Worm (Caenorhabditis elegans) whole organism, L3 larva: Measurements from ENCODE around the gene C45G9.2.
A peak's percentile ranks its signal among the peaks of the same experiment; 100 is the strongest.

Experiments used
- R02D3.7 ChIP-seq: fragments of 150-350 bp; optimal IDR thresholded peaks from 2 replicates; lab custom pipeline; 2014; ENCODE audit warnings: missing biosample characterization, missing genetic modification characterization
- aly-2 ChIP-seq: fragments of 150-350 bp; optimal IDR thresholded peaks from 2 replicates; lab custom pipeline; 2014; ENCODE audit warnings: missing biosample characterization, missing genetic modification characterization
- ama-1 ChIP-seq: fragments of 150-350 bp; optimal IDR thresholded peaks from 2 replicates; lab custom pipeline; 2018
- ceh-16 ChIP-seq: sonication (generic microtip); optimal IDR thresholded peaks from 2 replicates; lab custom pipeline; 2017; ENCODE audit warnings: missing biosample characterization, missing genetic modification characterization
- ceh-28 ChIP-seq: fragments of 150-350 bp; optimal IDR thresholded peaks from 2 replicates; lab custom pipeline; 2014; ENCODE audit warnings: missing biosample characterization, missing genetic modification reagents, missing genetic modification characterization
- ceh-82 ChIP-seq: fragments of 150-350 bp; optimal IDR thresholded peaks from 2 replicates; lab custom pipeline; 2014; ENCODE audit warnings: missing biosample characterization, missing genetic modification characterization
- daf-12 ChIP-seq: fragments of 150-350 bp; optimal IDR thresholded peaks from 2 replicates; lab custom pipeline; 2014; ENCODE audit warnings: missing biosample characterization, missing genetic modification reagents, missing genetic modification characterization
- egl-27 ChIP-seq: sonication (generic microtip); optimal IDR thresholded peaks from 4 replicates; lab custom pipeline; 2017; ENCODE audit warnings: missing biosample characterization, missing genetic modification reagents, missing genetic modification characterization
- egl-5 ChIP-seq: fragments of 150-350 bp; optimal IDR thresholded peaks from 2 replicates; lab custom pipeline; 2017; ENCODE audit warnings: missing biosample characterization, missing genetic modification reagents, missing genetic modification characterization, inconsistent platforms
- elt-1 ChIP-seq: fragments of 150-350 bp; optimal IDR thresholded peaks from 2 replicates; lab custom pipeline; 2014; ENCODE audit warnings: missing biosample characterization, missing genetic modification characterization
- elt-2 ChIP-seq: sonication (generic microtip); optimal IDR thresholded peaks from 2 replicates; lab custom pipeline; 2016; ENCODE audit warnings: missing genetic modification reagents, mild to moderate bottlenecking, missing genetic modification characterization, missing compliant biosample characterization
- elt-3 ChIP-seq, 3 experiments: fragments of 150-350 bp in 1 of 3; sonication (generic microtip) in 2 of 3; optimal IDR thresholded peaks; 2 replicates in 2 of 3; 4 replicates in 1 of 3; lab custom pipeline; 2014 to 2017; ENCODE audit warnings: missing biosample characterization in 3 of 3, missing genetic modification characterization in 3 of 3
- fkh-10 ChIP-seq: sonication (generic microtip); optimal IDR thresholded peaks from 2 replicates; lab custom pipeline; 2017; ENCODE audit warnings: missing biosample characterization, missing genetic modification reagents, missing genetic modification characterization
- hmg-11 ChIP-seq: sonication (generic microtip); optimal IDR thresholded peaks from 2 replicates; lab custom pipeline; 2016; ENCODE audit warnings: missing genetic modification characterization, missing compliant biosample characterization
- jun-1 ChIP-seq: fragments of 150-350 bp; optimal IDR thresholded peaks from 2 replicates; lab custom pipeline; 2014; ENCODE audit warnings: missing biosample characterization, missing genetic modification reagents, missing genetic modification characterization
- lin-15B ChIP-seq: fragments of 150-350 bp; optimal IDR thresholded peaks from 2 replicates; lab custom pipeline; 2014; ENCODE audit warnings: missing biosample characterization, missing genetic modification characterization
- lin-39 ChIP-seq: fragments of 150-350 bp; optimal IDR thresholded peaks from 2 replicates; lab custom pipeline; 2018; ENCODE audit warnings: missing biosample characterization, missing genetic modification reagents, missing genetic modification characterization
- lsy-12 ChIP-seq: sonication (generic microtip); optimal IDR thresholded peaks from 2 replicates; lab custom pipeline; 2016; ENCODE audit warnings: mild to moderate bottlenecking, missing genetic modification characterization, missing compliant biosample characterization
- mdl-1 ChIP-seq: fragments of 150-350 bp; optimal IDR thresholded peaks from 2 replicates; lab custom pipeline; 2014; ENCODE audit warnings: missing biosample characterization, missing genetic modification characterization
- nfya-1 ChIP-seq: sonication (generic microtip); optimal IDR thresholded peaks from 2 replicates; lab custom pipeline; 2017; ENCODE audit warnings: missing genetic modification characterization, mild to moderate bottlenecking, missing compliant biosample characterization, antibody characterized with exemption, moderate library complexity; ENCODE audit not compliant: insufficient read depth
- nhr-23 ChIP-seq: fragments of 150-350 bp; optimal IDR thresholded peaks from 2 replicates; lab custom pipeline; 2014; ENCODE audit warnings: missing biosample characterization, missing genetic modification reagents, missing genetic modification characterization
- nhr-237 ChIP-seq: fragments of 150-350 bp; optimal IDR thresholded peaks from 2 replicates; lab custom pipeline; 2014; ENCODE audit warnings: missing biosample characterization, missing genetic modification characterization
- nhr-25 ChIP-seq: sonication (generic microtip); optimal IDR thresholded peaks from 2 replicates; lab custom pipeline; 2017; ENCODE audit warnings: missing biosample characterization, missing genetic modification characterization
- nhr-43 ChIP-seq: sonication (generic microtip); optimal IDR thresholded peaks from 2 replicates; lab custom pipeline; 2016; ENCODE audit warnings: mild to moderate bottlenecking, missing genetic modification characterization, missing compliant biosample characterization; ENCODE audit not compliant: poor library complexity, severe bottlenecking
- nhr-67 ChIP-seq: fragments of 150-350 bp; optimal IDR thresholded peaks from 2 replicates; lab custom pipeline; 2014; ENCODE audit warnings: missing biosample characterization, missing genetic modification characterization
- nhr-77 ChIP-seq: fragments of 150-350 bp; optimal IDR thresholded peaks from 2 replicates; lab custom pipeline; 2014; ENCODE audit warnings: missing biosample characterization, missing genetic modification characterization
- pha-4 ChIP-seq: fragments of 150-350 bp; optimal IDR thresholded peaks from 2 replicates; lab custom pipeline; 2014; ENCODE audit warnings: missing biosample characterization, missing genetic modification reagents, missing genetic modification characterization
- skn-1 ChIP-seq: fragments of 150-350 bp; optimal IDR thresholded peaks from 2 replicates; lab custom pipeline; 2014; ENCODE audit warnings: missing biosample characterization, missing genetic modification characterization
- snpc-4 ChIP-seq: fragments of 150-350 bp; optimal IDR thresholded peaks from 2 replicates; lab custom pipeline; 2014; ENCODE audit warnings: missing biosample characterization, missing genetic modification characterization
- tbx-2 ChIP-seq: sonication (generic microtip); optimal IDR thresholded peaks from 2 replicates; lab custom pipeline; 2016; ENCODE audit warnings: mild to moderate bottlenecking, missing genetic modification characterization, missing compliant biosample characterization
- unc-62 ChIP-seq: fragments of 150-350 bp; sonication (generic microtip); optimal IDR thresholded peaks from 4 replicates; lab custom pipeline; 2014; ENCODE audit warnings: missing biosample characterization, missing genetic modification reagents, missing genetic modification characterization
- ztf-4 ChIP-seq: fragments of 150-350 bp; optimal IDR thresholded peaks from 2 replicates; lab custom pipeline; 2014; ENCODE audit warnings: missing biosample characterization, missing genetic modification characterization

The C45G9.2 gene

ce11 chrIII:5026366-5026765 lies 42.5 kb upstream of the C45G9.2 start:
- TF ChIP-seq lin-15B (tag; lab: Kevin White, UChicago) = no peak
- TF ChIP-seq daf-12 (tag; lab: Kevin White, UChicago) = no peak
- no peak for TF ChIP-seq egl-27 (tag; lab: Kevin White, UChicago)
- no peak for TF ChIP-seq tbx-2 (tag; lab: Kevin White, UChicago)
- TF ChIP-seq ztf-4 (tag; lab: Kevin White, UChicago) = no peak
- TF ChIP-seq nhr-77 (tag; lab: Kevin White, UChicago) = no peak
- TF ChIP-seq jun-1 (tag; lab: Kevin White, UChicago) = no peak
- TF ChIP-seq nhr-67 = no peak
- no peak for TF ChIP-seq nhr-23 (tag; lab: Kevin White, UChicago)

ce11 chrIII:5027219-5027618 lies 41.6 kb upstream of the C45G9.2 start:
- TF ChIP-seq ama-1 (lab: Kevin White, UChicago) = no peak
- TF ChIP-seq ceh-16 = no peak
- no peak for TF ChIP-seq pha-4 (tag; lab: Kevin White, UChicago)
- no peak for TF ChIP-seq unc-62 (GFP tag; lab: Kevin White, UChicago)
- TF ChIP-seq nhr-25 = no peak
- no peak for TF ChIP-seq hmg-11 (tag; lab: Kevin White, UChicago)
- TF ChIP-seq ceh-28 (tag; lab: Kevin White, UChicago) = no peak
- no peak for TF ChIP-seq nhr-43 (tag; lab: Kevin White, UChicago)
- TF ChIP-seq elt-2 (tag; lab: Kevin White, UChicago) = no peak
- no peak for TF ChIP-seq mdl-1
- no peak for TF ChIP-seq ceh-82 (tag; lab: Kevin White, UChicago)
- TF ChIP-seq egl-5 (tag; lab: Kevin White, UChicago) = no peak
- TF ChIP-seq skn-1 (tag; lab: Kevin White, UChicago) = no peak
- no peak for TF ChIP-seq fkh-10 (GFP tag; lab: Kevin White, UChicago)
- TF ChIP-seq elt-3 (tag; optimal IDR thresholded peaks at IDR 0.05; lab: Kevin White, UChicago) = no peak
- no peak for TF ChIP-seq nfya-1 (tag; lab: Kevin White, UChicago)

- TF ChIP-seq snpc-4 (tag; lab: Kevin White, UChicago) (no peak), nhr-237 (tag; lab: Kevin White, UChicago) (no peak), fkh-10 (GFP tag; lab: Kevin White, UChicago) (no peak), ama-1 (lab: Kevin White, UChicago) (no peak), nhr-67 (no peak)
- TF ChIP-seq, all 47 proteins: peak for 0
Observed at ce11 chrIII:5030629-5031028, 38.2 kb upstream of the C45G9.2 start, which contains the start of gene klp-6. Gene klp-6 (plus strand): TSS chrIII:5030929.

ce11 chrIII:5031375-5031836 lies 37.5 kb upstream of the C45G9.2 start:
- TF ChIP-seq nhr-25 (peak; percentile 67), pha-4 (tag; lab: Kevin White, UChicago) (peak; percentile 76), skn-1 (tag; lab: Kevin White, UChicago) (peak; percentile 65), nhr-43 (tag; lab: Kevin White, UChicago) (peak; percentile 58), elt-1 (tag; lab: Kevin White, UChicago) (peak; percentile 11), nhr-23 (tag; lab: Kevin White, UChicago) (peak; percentile 67), elt-2 (tag; lab: Kevin White, UChicago) (peak; percentile 62), nfya-1 (tag; lab: Kevin White, UChicago) (peak; percentile 67), hmg-11 (tag; lab: Kevin White, UChicago) (peak; percentile 94), R02D3.7 (tag; lab: Kevin White, UChicago) (peak; percentile 10), tbx-2 (tag; lab: Kevin White, UChicago) (peak; percentile 65), aly-2 (peak; percentile 32), jun-1 (tag; lab: Kevin White, UChicago) (peak; percentile 69), lin-39 (peak; percentile 59), lsy-12 (tag; lab: Kevin White, UChicago) (peak; percentile 73)

ce11 chrIII:5036158-5036557 lies 32.7 kb upstream of the C45G9.2 start, which contains the start of gene C45G9.6:
Gene C45G9.6 (plus strand): TSS chrIII:5036458.
- no peak for TF ChIP-seq fkh-10 (GFP tag; lab: Kevin White, UChicago)
- peak; percentile 4 for TF ChIP-seq egl-5 (tag; lab: Kevin White, UChicago)
